Worm (Caenorhabditis elegans) whole organism, midembryonic: ENCODE data around the gene Y7A5A.1.

Source experiments
- T22C8.4 ChIP-seq: fragments of 200-800 bp; sonication (Bioruptor generic); IDR thresholded peaks from 2 replicates; pipeline ENCODE4 v1.3.6; 2022; ENCODE audit warnings: missing genetic modification characterization, missing compliant biosample characterization
- ref-1 ChIP-seq: fragments of 200-800 bp; sonication (Bioruptor generic); conservative IDR thresholded peaks from 2 replicates; pipeline ENCODE4 v1.3.6; 2022; ENCODE audit warnings: missing genetic modification reagents, missing genetic modification characterization, missing compliant biosample characterization

DNA sequence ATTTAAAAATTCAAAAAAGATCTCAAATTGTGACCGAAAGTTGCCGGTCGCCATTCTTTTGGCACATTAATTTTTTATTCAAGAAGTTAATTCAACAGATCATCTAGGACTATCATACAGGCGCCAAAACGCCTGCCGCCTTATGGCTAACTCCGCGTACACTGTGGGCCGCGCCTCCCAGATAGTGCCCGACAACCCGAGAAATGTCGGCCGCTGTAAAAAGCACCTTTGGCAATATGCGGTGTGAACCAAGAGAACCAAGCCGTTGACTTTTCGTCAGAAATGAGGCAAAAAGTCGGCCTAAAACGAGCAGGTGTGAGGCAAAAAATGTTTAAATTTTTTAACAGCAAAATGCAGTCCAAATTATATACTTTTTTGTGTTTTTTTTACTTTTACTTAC, 12.1 kb downstream of the Y7A5A.1 start:
- TF ChIP-seq T22C8.4, result no peak
- TF ChIP-seq ref-1 (GFP tag; lab: Robert Waterston, UW), result no peak
